Worm (Caenorhabditis elegans) whole organism, mixed stage, embryonic: ENCODE data around the gene svop-1.

Experiments used
- M03D4.4 ChIP-seq: sonication (generic microtip); optimal IDR thresholded peaks from 2 replicates; lab custom pipeline; 2017; ENCODE audit warnings: mild to moderate bottlenecking, missing genetic modification characterization, missing compliant biosample characterization
- bed-3 ChIP-seq: fragments of 200-800 bp; sonication (Bioruptor generic); optimal IDR thresholded peaks from 3 replicates; lab custom pipeline; 2018; ENCODE audit warnings: mild to moderate bottlenecking, missing genetic modification characterization, moderate library complexity, missing compliant biosample characterization
- blmp-1 ChIP-seq: fragments of 150-350 bp; optimal IDR thresholded peaks from 2 replicates; lab custom pipeline; 2014; ENCODE audit warnings: missing biosample characterization, missing genetic modification characterization
- ceh-39 ChIP-seq: fragments of 150-350 bp; optimal IDR thresholded peaks from 2 replicates; lab custom pipeline; 2014; ENCODE audit warnings: missing biosample characterization, missing genetic modification characterization
- ceh-43 ChIP-seq: fragments of 200-800 bp; sonication (Bioruptor generic); optimal IDR thresholded peaks from 2 replicates; lab custom pipeline; 2018; ENCODE audit warnings: mild to moderate bottlenecking, missing genetic modification characterization, moderate library complexity, missing compliant biosample characterization
- ceh-83 ChIP-seq: fragments of 200-800 bp; sonication (Bioruptor generic); optimal IDR thresholded peaks from 2 replicates; lab custom pipeline; 2018; ENCODE audit warnings: mild to moderate bottlenecking, missing genetic modification characterization, missing compliant biosample characterization
- ces-1 ChIP-seq: fragments of 150-350 bp; optimal IDR thresholded peaks from 2 replicates; lab custom pipeline; 2014; ENCODE audit warnings: missing biosample characterization, missing genetic modification reagents, missing genetic modification characterization
- cnd-1 ChIP-seq: fragments of 200-800 bp; sonication (Bioruptor generic); optimal IDR thresholded peaks from 2 replicates; lab custom pipeline; 2018; ENCODE audit warnings: mild to moderate bottlenecking, missing genetic modification characterization, missing compliant biosample characterization
- drap-1 ChIP-seq: fragments of 200-800 bp; sonication (Bioruptor generic); optimal IDR thresholded peaks from 3 replicates; lab custom pipeline; 2018; ENCODE audit warnings: mild to moderate bottlenecking, missing genetic modification characterization, missing compliant biosample characterization
- elt-1 ChIP-seq: sonication (generic microtip); optimal IDR thresholded peaks from 2 replicates; lab custom pipeline; 2017; ENCODE audit warnings: missing genetic modification characterization, mild to moderate bottlenecking, missing compliant biosample characterization, antibody characterized with exemption, moderate library complexity, borderline replicate concordance; ENCODE audit not compliant: insufficient read depth
- elt-3 ChIP-seq: fragments of 150-350 bp; optimal IDR thresholded peaks from 2 replicates; lab custom pipeline; 2014; ENCODE audit warnings: missing biosample characterization, missing genetic modification characterization
- flh-1 ChIP-seq: fragments of 200-800 bp; sonication (Bioruptor generic); optimal IDR thresholded peaks from 2 replicates; lab custom pipeline; 2018; ENCODE audit warnings: mild to moderate bottlenecking, missing genetic modification characterization, moderate library complexity, missing compliant biosample characterization
- ham-2 ChIP-seq: fragments of 200-800 bp; sonication (Bioruptor generic); optimal IDR thresholded peaks from 2 replicates; lab custom pipeline; 2018; ENCODE audit warnings: mild to moderate bottlenecking, missing genetic modification characterization, missing compliant biosample characterization
- hlh-1 ChIP-seq: fragments of 150-350 bp; optimal IDR thresholded peaks from 2 replicates; lab custom pipeline; 2014; ENCODE audit warnings: missing biosample characterization, missing genetic modification reagents, missing genetic modification characterization
- lin-13 ChIP-seq: fragments of 150-350 bp; optimal IDR thresholded peaks from 2 replicates; lab custom pipeline; 2014; ENCODE audit warnings: missing biosample characterization, missing genetic modification characterization
- lin-32 ChIP-seq: fragments of 200-800 bp; sonication (Bioruptor generic); optimal IDR thresholded peaks from 2 replicates; lab custom pipeline; 2018; ENCODE audit warnings: mild to moderate bottlenecking, missing genetic modification characterization, missing compliant biosample characterization
- lsy-2 ChIP-seq: fragments of 150-350 bp; optimal IDR thresholded peaks from 2 replicates; lab custom pipeline; 2014; ENCODE audit warnings: missing biosample characterization, missing genetic modification characterization
- mab-5 ChIP-seq: fragments of 150-350 bp; optimal IDR thresholded peaks from 2 replicates; lab custom pipeline; 2014; ENCODE audit warnings: missing biosample characterization, missing genetic modification characterization
- mep-1 ChIP-seq: fragments of 150-350 bp; optimal IDR thresholded peaks from 2 replicates; lab custom pipeline; 2017; ENCODE audit warnings: missing biosample characterization, missing genetic modification reagents, missing genetic modification characterization, inconsistent platforms
- mls-2 ChIP-seq: sonication (generic microtip); optimal IDR thresholded peaks from 2 replicates; lab custom pipeline; 2016; ENCODE audit warnings: mild to moderate bottlenecking, missing genetic modification characterization, moderate library complexity, missing compliant biosample characterization
- nhr-12 ChIP-seq: fragments of 150-350 bp; optimal IDR thresholded peaks from 2 replicates; lab custom pipeline; 2014; ENCODE audit warnings: missing biosample characterization, missing genetic modification characterization
- nhr-2 ChIP-seq: fragments of 150-350 bp; optimal IDR thresholded peaks from 2 replicates; lab custom pipeline; 2014; ENCODE audit warnings: missing biosample characterization, missing genetic modification characterization
- nhr-237 ChIP-seq: fragments of 150-350 bp; optimal IDR thresholded peaks from 2 replicates; lab custom pipeline; 2014; ENCODE audit warnings: missing biosample characterization, missing genetic modification characterization
- nhr-28 ChIP-seq: fragments of 150-350 bp; optimal IDR thresholded peaks from 2 replicates; lab custom pipeline; 2014; ENCODE audit warnings: missing biosample characterization, missing genetic modification characterization
- nhr-76 ChIP-seq: sonication (generic microtip); optimal IDR thresholded peaks from 2 replicates; lab custom pipeline; 2017; ENCODE audit warnings: missing biosample characterization, missing genetic modification characterization
- pha-4 ChIP-seq: fragments of 150-350 bp; optimal IDR thresholded peaks from 2 replicates; lab custom pipeline; 2018; ENCODE audit warnings: missing biosample characterization, missing genetic modification reagents, missing genetic modification characterization
- sem-2 ChIP-seq: fragments of 200-800 bp; sonication (Bioruptor generic); optimal IDR thresholded peaks from 2 replicates; lab custom pipeline; 2018; ENCODE audit warnings: mild to moderate bottlenecking, missing genetic modification characterization, missing compliant biosample characterization
- snpc-4 ChIP-seq: fragments of 150-350 bp; optimal IDR thresholded peaks from 2 replicates; lab custom pipeline; 2014; ENCODE audit warnings: missing biosample characterization, missing genetic modification characterization
- sptf-1 ChIP-seq: sonication (generic microtip); optimal IDR thresholded peaks from 2 replicates; lab custom pipeline; 2017; ENCODE audit warnings: mild to moderate bottlenecking, missing genetic modification characterization, moderate library complexity, missing compliant biosample characterization
- tbx-8 ChIP-seq: fragments of 200-800 bp; sonication (Bioruptor generic); optimal IDR thresholded peaks from 2 replicates; lab custom pipeline; 2018; ENCODE audit warnings: mild to moderate bottlenecking, missing genetic modification characterization, moderate library complexity, missing compliant biosample characterization
- unc-120 ChIP-seq: sonication (generic microtip); optimal IDR thresholded peaks from 2 replicates; lab custom pipeline; 2017; ENCODE audit warnings: missing genetic modification characterization, missing compliant biosample characterization; ENCODE audit not compliant: poor library complexity, severe bottlenecking
- unc-39 ChIP-seq: fragments of 150-350 bp; optimal IDR thresholded peaks from 2 replicates; lab custom pipeline; 2014; ENCODE audit warnings: missing biosample characterization, missing genetic modification characterization
- unc-62 ChIP-seq: fragments of 150-350 bp; optimal IDR thresholded peaks from 2 replicates; lab custom pipeline; 2014; ENCODE audit warnings: missing biosample characterization, missing genetic modification reagents, missing genetic modification characterization
- zip-8 ChIP-seq: fragments of 150-350 bp; optimal IDR thresholded peaks from 2 replicates; lab custom pipeline; 2014; ENCODE audit warnings: missing biosample characterization, missing genetic modification characterization
- ztf-11 ChIP-seq: fragments of 150-350 bp; optimal IDR thresholded peaks from 2 replicates; lab custom pipeline; 2014; ENCODE audit warnings: missing biosample characterization, missing genetic modification characterization

svop-1 gene

ce11 chrIII:8887184-8887801, 2.0 kb upstream of the svop-1 start, which contains the start of gene famh-136:
famh-136 (plus strand) TSS chrIII:8887751.
- no peak for TF ChIP-seq hlh-1 (tag; lab: Kevin White, UChicago)
- TF ChIP-seq ceh-83 (GFP tag; lab: Kevin White, UChicago): no peak
- no peak for TF ChIP-seq elt-1 (tag; lab: Kevin White, UChicago)
- TF ChIP-seq flh-1 (GFP tag; lab: Kevin White, UChicago): no peak
- no peak for TF ChIP-seq ceh-39 (tag; lab: Kevin White, UChicago)
- no peak for TF ChIP-seq nhr-28 (tag; lab: Kevin White, UChicago)
- TF ChIP-seq nhr-2: no peak
- no peak for TF ChIP-seq snpc-4 (tag; lab: Kevin White, UChicago)
- TF ChIP-seq tbx-8 (GFP tag; lab: Kevin White, UChicago): no peak
- TF ChIP-seq nhr-237: peak; percentile 44
- peak; percentile 81 for TF ChIP-seq lin-13 (tag; lab: Kevin White, UChicago)
- TF ChIP-seq unc-120 (tag; lab: Kevin White, UChicago): no peak
- no peak for TF ChIP-seq sem-2 (GFP tag; lab: Kevin White, UChicago)
- TF ChIP-seq mab-5 (tag; lab: Kevin White, UChicago): no peak
- peak; percentile 33 for TF ChIP-seq ceh-43 (GFP tag; lab: Kevin White, UChicago)
- no peak for TF ChIP-seq nhr-76 (tag; lab: Kevin White, UChicago)
- TF ChIP-seq unc-62 (GFP tag; lab: Kevin White, UChicago): no peak
- TF ChIP-seq nhr-12 (tag; lab: Kevin White, UChicago): no peak
- TF ChIP-seq blmp-1 (tag; lab: Kevin White, UChicago): no peak
- TF ChIP-seq zip-8 (tag; lab: Kevin White, UChicago): no peak
- no peak for TF ChIP-seq bed-3 (GFP tag; lab: Kevin White, UChicago)
- no peak for TF ChIP-seq lin-32 (GFP tag; lab: Kevin White, UChicago)
- no peak for TF ChIP-seq drap-1 (GFP tag; lab: Kevin White, UChicago)
- no peak for TF ChIP-seq elt-3 (tag; lab: Kevin White, UChicago)
- TF ChIP-seq ham-2: no peak
- TF ChIP-seq unc-39 (tag; lab: Kevin White, UChicago): no peak
- TF ChIP-seq pha-4 (tag; lab: Kevin White, UChicago): no peak
- TF ChIP-seq mep-1 (tag; lab: Kevin White, UChicago): peak; percentile 89
- TF ChIP-seq ztf-11 (tag; lab: Kevin White, UChicago): no peak
- TF ChIP-seq M03D4.4 (tag; lab: Kevin White, UChicago): peak; percentile 61
- peak; percentile 11 for TF ChIP-seq cnd-1 (tag; lab: Kevin White, UChicago)
- peak; percentile 58 for TF ChIP-seq ces-1
- peak; percentile 80 for TF ChIP-seq lsy-2
- TF ChIP-seq sptf-1 (tag; lab: Kevin White, UChicago): peak; percentile 78
- peak; percentile 30 for TF ChIP-seq mls-2 (tag; lab: Kevin White, UChicago)

- TF ChIP-seq sptf-1 (tag; lab: Kevin White, UChicago) (peak; percentile 10), ces-1 (peak; percentile 45), elt-1 (tag; lab: Kevin White, UChicago) (no peak), ham-2 (no peak), unc-120 (tag; lab: Kevin White, UChicago) (no peak), sem-2 (GFP tag; lab: Kevin White, UChicago) (no peak)
- TF ChIP-seq, all 35 proteins: peak for 2
Measured at ce11 chrIII:8886309-8886708, 1.0 kb upstream of the svop-1 start.

- TF ChIP-seq unc-120 (tag; lab: Kevin White, UChicago): no peak
- TF ChIP-seq blmp-1 (tag; lab: Kevin White, UChicago): no peak
- TF ChIP-seq nhr-237: no peak
- TF ChIP-seq mls-2 (tag; lab: Kevin White, UChicago): no peak
Measured at ce11 chrIII:8882333-8882732, 3.0 kb downstream of the svop-1 start.
